Worm (Caenorhabditis elegans) whole organism, midembryonic: Measurements from ENCODE around the gene srh-219.

Experiments
- T22C8.4 ChIP-seq: fragments of 200-800 bp; sonication (Bioruptor generic); IDR thresholded peaks from 2 replicates; pipeline ENCODE4 v1.3.6; 2022; ENCODE audit warnings: missing genetic modification characterization, missing compliant biosample characterization
- cog-1 ChIP-seq: sonication (generic microtip); optimal IDR thresholded peaks from 2 replicates; lab custom pipeline; 2016; ENCODE audit warnings: missing genetic modification characterization, missing compliant biosample characterization
- flt-1 ChIP-seq: fragments of 200-800 bp; sonication (Bioruptor generic); IDR thresholded peaks from 2 replicates; pipeline ENCODE4 v1.3.6; 2022; ENCODE audit warnings: missing genetic modification characterization, missing compliant biosample characterization
- klf-2 ChIP-seq: fragments of 200-800 bp; sonication (Bioruptor generic); conservative IDR thresholded peaks from 2 replicates; pipeline ENCODE4 v1.3.6; 2022; ENCODE audit warnings: missing genetic modification reagents, missing genetic modification characterization, missing compliant biosample characterization
- med-1 ChIP-seq: sonication (generic microtip); optimal IDR thresholded peaks from 2 replicates; lab custom pipeline; 2017; ENCODE audit warnings: missing genetic modification characterization, mild to moderate bottlenecking, missing compliant biosample characterization, antibody characterized with exemption, missing genetic modification reagents; ENCODE audit not compliant: insufficient read depth
- ref-1 ChIP-seq: fragments of 200-800 bp; sonication (Bioruptor generic); conservative IDR thresholded peaks from 2 replicates; pipeline ENCODE4 v1.3.6; 2022; ENCODE audit warnings: missing genetic modification reagents, missing genetic modification characterization, missing compliant biosample characterization
- tab-1 ChIP-seq: fragments of 200-800 bp; sonication (Bioruptor generic); IDR thresholded peaks from 2 replicates; pipeline ENCODE4 v1.3.6; 2022; ENCODE audit warnings: missing genetic modification characterization, missing compliant biosample characterization
- ztf-23 ChIP-seq: fragments of 200-800 bp; sonication (Bioruptor generic); IDR thresholded peaks from 2 replicates; pipeline ENCODE4 v1.3.6; 2022; ENCODE audit warnings: missing genetic modification reagents, missing genetic modification characterization, missing compliant biosample characterization
- ztf-29 ChIP-seq: fragments of 200-800 bp; sonication (Bioruptor generic); IDR thresholded peaks from 2 replicates; pipeline ENCODE4 v1.3.6; 2022; ENCODE audit warnings: missing genetic modification reagents, missing genetic modification characterization, missing compliant biosample characterization

srh-219 gene

DNA sequence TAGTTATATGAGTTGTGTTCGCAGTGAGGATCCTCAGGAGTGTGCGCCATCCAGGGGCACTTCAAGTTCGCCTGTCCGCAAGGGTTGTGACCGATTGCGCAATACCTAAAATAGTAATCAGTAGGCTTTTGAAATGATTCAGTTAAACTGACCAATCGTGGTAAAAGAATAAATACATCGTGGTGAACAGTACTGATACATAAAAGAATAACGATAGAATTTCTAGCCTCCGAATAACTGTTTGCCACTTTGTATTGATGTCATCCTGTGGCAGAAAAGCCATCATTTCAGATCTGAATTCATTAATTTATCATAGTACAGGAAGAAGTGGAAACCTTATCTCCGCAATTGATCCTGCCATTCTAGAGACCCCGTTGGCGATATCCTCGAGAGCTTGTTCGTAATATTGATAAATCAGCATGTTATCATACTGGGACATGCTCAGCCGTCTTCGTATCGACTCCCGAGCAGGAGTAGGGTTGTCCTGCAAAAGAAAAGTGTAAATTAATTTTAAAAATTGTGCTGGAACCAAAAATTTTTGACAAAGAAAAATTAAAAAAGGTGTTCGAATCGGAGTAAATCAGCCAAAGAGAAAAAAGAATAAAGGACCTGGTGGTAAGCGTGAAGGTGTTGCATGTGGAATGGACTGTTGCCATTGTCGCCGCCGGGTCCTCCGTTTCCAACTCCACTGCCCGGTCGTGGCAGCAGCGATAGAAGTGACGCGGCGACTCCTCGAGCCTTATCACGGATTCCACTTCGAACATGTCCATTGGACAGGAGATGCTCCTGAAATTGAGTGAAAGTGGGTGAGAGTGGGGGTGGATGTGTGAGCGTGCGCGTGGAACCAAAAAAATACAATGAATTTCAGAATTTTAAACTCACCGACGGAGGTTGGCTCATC lies 17.8 kb downstream of the srh-219 start:
- TF ChIP-seq ref-1 (GFP tag; lab: Robert Waterston, UW) (no peak), cog-1 (tag; lab: Kevin White, UChicago) (no peak), ztf-23 (GFP tag; lab: Robert Waterston, UW) (no peak), klf-2 (GFP tag; lab: Robert Waterston, UW) (no peak), med-1 (GFP tag; lab: Kevin White, UChicago) (no peak), flt-1 (GFP tag; lab: Robert Waterston, UW) (no peak), ztf-29 (GFP tag; lab: Robert Waterston, UW) (no peak), tab-1 (GFP tag; lab: Robert Waterston, UW) (no peak), T22C8.4 (GFP tag; lab: Robert Waterston, UW) (no peak)

DNA sequence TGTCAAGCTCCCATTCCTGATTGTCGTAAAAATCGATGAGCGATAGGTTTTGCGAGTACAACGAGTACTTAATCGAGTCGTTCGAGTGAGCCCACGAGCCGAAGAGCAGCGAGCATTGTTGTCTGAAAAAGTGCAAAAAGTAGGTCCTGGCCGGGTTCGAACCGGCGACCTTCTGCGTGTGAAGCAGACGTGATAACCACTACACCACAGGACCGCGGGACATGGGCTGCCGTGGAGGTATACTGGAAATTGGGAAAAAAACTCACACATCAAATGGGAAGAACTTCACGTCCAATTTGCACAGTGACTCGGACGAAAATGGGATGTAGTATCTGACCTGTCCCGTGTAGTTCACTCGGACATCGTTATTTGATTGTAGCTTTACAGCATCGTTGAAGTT lies 20.1 kb downstream of the srh-219 start:
- no peak for TF ChIP-seq med-1 (GFP tag; lab: Kevin White, UChicago)
- TF ChIP-seq ref-1 (GFP tag; lab: Robert Waterston, UW) = no peak

DNA sequence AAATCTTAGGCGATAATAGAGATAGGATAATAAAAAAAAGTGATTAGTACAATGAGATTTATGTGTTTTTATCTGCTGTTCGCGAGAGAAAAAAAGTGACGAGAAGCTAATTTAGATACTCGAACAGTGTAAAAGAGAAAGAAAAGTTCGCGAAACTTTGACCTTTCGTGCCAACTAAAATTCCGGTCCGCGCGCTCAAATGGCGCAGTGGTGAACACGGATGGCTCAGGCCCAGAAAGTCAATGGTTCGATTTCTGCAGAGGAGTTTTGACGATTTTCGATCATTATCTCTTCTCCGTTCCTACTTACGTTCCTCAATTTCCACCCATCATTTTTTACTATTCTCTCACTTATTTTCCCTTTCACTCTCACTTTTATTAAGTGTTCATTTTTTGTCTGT lies 21.2 kb downstream of the srh-219 start:
- TF ChIP-seq flt-1 (GFP tag; lab: Robert Waterston, UW) = no peak
- no peak for TF ChIP-seq ref-1 (GFP tag; lab: Robert Waterston, UW)
- TF ChIP-seq klf-2 (GFP tag; lab: Robert Waterston, UW) = no peak
- TF ChIP-seq T22C8.4 (GFP tag; lab: Robert Waterston, UW) = no peak
- no peak for TF ChIP-seq med-1 (GFP tag; lab: Kevin White, UChicago)
- TF ChIP-seq ztf-23 (GFP tag; lab: Robert Waterston, UW) = no peak
- TF ChIP-seq cog-1 (tag; lab: Kevin White, UChicago) = no peak
- no peak for TF ChIP-seq ztf-29 (GFP tag; lab: Robert Waterston, UW)
- TF ChIP-seq tab-1 (GFP tag; lab: Robert Waterston, UW) = no peak

DNA sequence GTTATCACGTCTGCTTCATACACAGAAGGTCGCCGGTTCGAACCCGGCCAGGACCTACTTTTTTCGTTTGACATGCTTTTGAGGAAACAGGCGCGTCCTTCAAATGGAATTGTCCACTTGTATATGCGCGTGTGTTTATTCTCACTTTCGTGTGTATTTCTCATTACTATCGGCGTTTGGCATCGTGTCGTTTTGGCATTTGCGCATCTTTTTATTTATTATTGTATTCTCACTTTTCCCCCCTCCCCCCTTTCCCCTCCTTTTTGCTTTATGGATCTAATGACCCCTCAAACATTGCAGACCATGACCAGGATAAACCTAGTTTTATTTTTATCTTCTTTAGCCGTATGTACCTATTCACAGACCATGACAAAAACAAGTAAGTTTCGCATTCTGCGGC lies 22.1 kb downstream of the srh-219 start, which contains the start of gene F21A3.3:
Gene F21A3.3, plus strand, starts transcription at position 301 of the 400 bp plus-strand sequence.
- TF ChIP-seq cog-1 (tag; lab: Kevin White, UChicago) = no peak
- no peak for TF ChIP-seq ref-1 (GFP tag; lab: Robert Waterston, UW)
- no peak for TF ChIP-seq med-1 (GFP tag; lab: Kevin White, UChicago)
- no peak for TF ChIP-seq tab-1 (GFP tag; lab: Robert Waterston, UW)
- no peak for TF ChIP-seq ztf-29 (GFP tag; lab: Robert Waterston, UW)
- no peak for TF ChIP-seq T22C8.4 (GFP tag; lab: Robert Waterston, UW)
- no peak for TF ChIP-seq ztf-23 (GFP tag; lab: Robert Waterston, UW)
- no peak for TF ChIP-seq klf-2 (GFP tag; lab: Robert Waterston, UW)
- TF ChIP-seq flt-1 (GFP tag; lab: Robert Waterston, UW) = no peak

DNA sequence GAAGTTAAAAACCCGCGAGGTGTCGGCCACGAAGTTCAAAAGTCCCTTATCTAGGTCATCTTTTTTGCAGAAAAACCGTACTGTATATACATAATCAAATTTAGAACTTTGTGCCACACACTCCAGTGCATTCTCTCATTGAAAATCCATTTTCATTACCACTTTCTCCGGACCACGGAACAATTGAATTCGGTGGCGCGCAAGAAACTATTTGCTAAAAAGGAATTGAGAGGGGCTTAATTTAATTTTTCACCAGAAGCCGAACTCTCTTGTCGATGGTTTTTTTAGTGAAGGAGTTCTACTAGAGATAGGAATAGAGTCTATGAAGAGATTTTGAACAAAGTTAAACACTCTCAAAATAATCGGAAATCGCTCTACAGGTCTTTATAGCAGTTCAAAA lies 24.6 kb downstream of the srh-219 start:
- no peak for TF ChIP-seq flt-1 (GFP tag; lab: Robert Waterston, UW)
- no peak for TF ChIP-seq tab-1 (GFP tag; lab: Robert Waterston, UW)
- no peak for TF ChIP-seq cog-1 (tag; lab: Kevin White, UChicago)
- no peak for TF ChIP-seq ztf-29 (GFP tag; lab: Robert Waterston, UW)
- TF ChIP-seq ref-1 (GFP tag; lab: Robert Waterston, UW) = no peak
- TF ChIP-seq klf-2 (GFP tag; lab: Robert Waterston, UW) = no peak
- TF ChIP-seq med-1 (GFP tag; lab: Kevin White, UChicago) = no peak
- TF ChIP-seq ztf-23 (GFP tag; lab: Robert Waterston, UW) = no peak
- TF ChIP-seq T22C8.4 (GFP tag; lab: Robert Waterston, UW) = no peak

DNA sequence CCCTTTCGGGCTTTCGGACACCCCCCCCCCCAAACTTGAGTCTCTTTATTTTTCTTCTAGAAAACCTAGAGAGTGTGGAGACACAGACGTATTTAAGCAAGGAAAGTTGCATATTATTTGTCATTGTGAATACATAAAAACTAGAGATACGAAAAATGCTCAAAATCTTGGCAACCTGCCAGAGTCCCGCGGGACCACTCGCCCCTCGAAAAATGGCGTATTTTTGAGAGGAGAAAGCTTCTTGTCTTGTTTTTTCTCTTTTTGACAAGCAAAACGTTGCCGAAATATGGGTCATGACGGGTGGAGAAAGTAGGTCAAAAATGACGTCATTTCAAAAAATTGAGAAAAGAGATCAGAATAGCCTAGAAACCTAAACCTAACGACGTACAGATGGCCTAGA lies 25.1 kb downstream of the srh-219 start:
- TF ChIP-seq cog-1 (tag; lab: Kevin White, UChicago) (no peak), ref-1 (GFP tag; lab: Robert Waterston, UW) (no peak), tab-1 (GFP tag; lab: Robert Waterston, UW) (no peak), klf-2 (GFP tag; lab: Robert Waterston, UW) (no peak), flt-1 (GFP tag; lab: Robert Waterston, UW) (no peak), ztf-29 (GFP tag; lab: Robert Waterston, UW) (no peak)

DNA sequence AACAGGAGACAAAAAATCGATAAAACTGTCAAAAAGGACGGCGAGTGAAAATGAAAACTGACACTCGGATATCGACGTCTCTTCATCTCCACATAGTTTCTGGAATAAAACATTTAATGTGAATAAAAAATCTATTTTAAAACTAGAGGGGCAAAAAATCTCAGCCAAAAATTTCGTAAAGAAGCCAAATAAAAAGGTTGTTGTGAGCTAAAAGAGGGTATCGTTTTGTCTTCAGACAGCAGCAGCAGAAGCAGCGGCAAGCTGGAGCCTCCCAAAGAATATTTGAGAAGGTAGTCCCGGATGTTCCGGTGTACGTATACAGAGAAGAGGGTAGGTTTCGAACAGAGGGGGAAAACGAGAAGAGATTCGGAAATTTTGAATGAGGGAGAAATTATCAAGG lies 26.7 kb downstream of the srh-219 start, which contains the start of gene lgc-31:
Gene lgc-31, minus strand, starts transcription at position 101 of the 400 bp plus-strand sequence.
- TF ChIP-seq klf-2 (GFP tag; lab: Robert Waterston, UW) (no peak), flt-1 (GFP tag; lab: Robert Waterston, UW) (no peak), cog-1 (tag; lab: Kevin White, UChicago) (no peak), med-1 (GFP tag; lab: Kevin White, UChicago) (no peak), tab-1 (GFP tag; lab: Robert Waterston, UW) (no peak)

DNA sequence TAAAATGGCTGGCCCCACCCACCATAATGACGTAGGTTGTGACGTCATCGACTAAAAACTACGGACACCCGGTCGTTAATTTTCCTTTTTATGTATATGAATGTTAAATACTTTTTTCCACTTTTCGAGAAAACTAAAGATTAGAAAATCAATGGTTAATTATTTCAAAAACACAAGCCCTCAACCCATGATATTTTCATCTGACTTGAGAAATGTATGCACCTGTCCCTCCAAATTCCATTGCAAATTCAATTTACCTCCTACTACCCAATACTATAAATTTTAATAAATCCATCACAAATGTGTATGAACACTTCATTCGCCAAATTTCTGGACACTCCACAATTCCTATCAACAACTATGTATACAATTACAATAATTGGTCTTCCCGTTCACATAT lies 33.8 kb downstream of the srh-219 start, which contains the start of gene srh-276:
Gene srh-276, plus strand, starts transcription at position 301 of the 400 bp plus-strand sequence.
- TF ChIP-seq ztf-23 (GFP tag; lab: Robert Waterston, UW) (no peak), flt-1 (GFP tag; lab: Robert Waterston, UW) (no peak), ztf-29 (GFP tag; lab: Robert Waterston, UW) (no peak), cog-1 (tag; lab: Kevin White, UChicago) (no peak), T22C8.4 (GFP tag; lab: Robert Waterston, UW) (no peak), tab-1 (GFP tag; lab: Robert Waterston, UW) (no peak), med-1 (GFP tag; lab: Kevin White, UChicago) (no peak), ref-1 (GFP tag; lab: Robert Waterston, UW) (no peak)

DNA sequence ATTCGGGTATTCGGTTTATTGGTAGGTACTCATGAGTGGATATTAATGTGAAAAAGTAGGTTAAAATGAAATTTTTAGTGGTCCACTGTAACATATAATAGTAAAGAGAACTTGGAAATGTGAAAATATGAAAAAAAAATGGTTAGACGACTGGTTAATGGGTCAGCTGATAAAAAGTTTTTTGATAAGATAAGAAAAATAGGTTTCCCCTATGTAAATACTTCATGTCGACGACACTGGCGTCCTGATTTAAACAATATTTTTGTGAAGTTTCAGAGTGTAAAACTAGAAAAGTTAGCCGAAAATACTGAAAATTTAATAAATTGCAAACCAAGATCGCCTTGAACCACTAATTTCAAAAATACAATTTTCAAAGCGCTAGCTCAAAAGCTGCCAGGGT lies 37.8 kb downstream of the srh-219 start, which contains the start of gene F21A3.11:
Gene F21A3.11, minus strand, starts transcription at position 117 of the 400 bp plus-strand sequence.
- TF ChIP-seq ztf-23 (GFP tag; lab: Robert Waterston, UW) = no peak
- TF ChIP-seq klf-2 (GFP tag; lab: Robert Waterston, UW) = no peak
- no peak for TF ChIP-seq cog-1 (tag; lab: Kevin White, UChicago)
- no peak for TF ChIP-seq med-1 (GFP tag; lab: Kevin White, UChicago)
- no peak for TF ChIP-seq flt-1 (GFP tag; lab: Robert Waterston, UW)
- no peak for TF ChIP-seq ztf-29 (GFP tag; lab: Robert Waterston, UW)
- TF ChIP-seq tab-1 (GFP tag; lab: Robert Waterston, UW) = no peak
- TF ChIP-seq T22C8.4 (GFP tag; lab: Robert Waterston, UW) = no peak
